Worm (Caenorhabditis elegans) whole organism, mixed stage, embryonic: Measurements from ENCODE around the gene F45E12.6.

Experiments
- M03D4.4 ChIP-seq: sonication (generic microtip); optimal IDR thresholded peaks from 2 replicates; lab custom pipeline; 2017; ENCODE audit warnings: mild to moderate bottlenecking, missing genetic modification characterization, missing compliant biosample characterization
- blmp-1 ChIP-seq: fragments of 150-350 bp; optimal IDR thresholded peaks from 2 replicates; lab custom pipeline; 2014; ENCODE audit warnings: missing biosample characterization, missing genetic modification characterization
- ceh-83 ChIP-seq: fragments of 200-800 bp; sonication (Bioruptor generic); optimal IDR thresholded peaks from 2 replicates; lab custom pipeline; 2018; ENCODE audit warnings: mild to moderate bottlenecking, missing genetic modification characterization, missing compliant biosample characterization
- ces-1 ChIP-seq: fragments of 150-350 bp; optimal IDR thresholded peaks from 2 replicates; lab custom pipeline; 2014; ENCODE audit warnings: missing biosample characterization, missing genetic modification reagents, missing genetic modification characterization
- cnd-1 ChIP-seq: fragments of 200-800 bp; sonication (Bioruptor generic); optimal IDR thresholded peaks from 2 replicates; lab custom pipeline; 2018; ENCODE audit warnings: mild to moderate bottlenecking, missing genetic modification characterization, missing compliant biosample characterization
- drap-1 ChIP-seq: fragments of 200-800 bp; sonication (Bioruptor generic); optimal IDR thresholded peaks from 3 replicates; lab custom pipeline; 2018; ENCODE audit warnings: mild to moderate bottlenecking, missing genetic modification characterization, missing compliant biosample characterization
- elt-3 ChIP-seq: fragments of 150-350 bp; optimal IDR thresholded peaks from 2 replicates; lab custom pipeline; 2014; ENCODE audit warnings: missing biosample characterization, missing genetic modification characterization
- flh-1 ChIP-seq: fragments of 200-800 bp; sonication (Bioruptor generic); optimal IDR thresholded peaks from 2 replicates; lab custom pipeline; 2018; ENCODE audit warnings: mild to moderate bottlenecking, missing genetic modification characterization, moderate library complexity, missing compliant biosample characterization
- ham-2 ChIP-seq: fragments of 200-800 bp; sonication (Bioruptor generic); optimal IDR thresholded peaks from 2 replicates; lab custom pipeline; 2018; ENCODE audit warnings: mild to moderate bottlenecking, missing genetic modification characterization, missing compliant biosample characterization
- hlh-1 ChIP-seq: fragments of 150-350 bp; optimal IDR thresholded peaks from 2 replicates; lab custom pipeline; 2014; ENCODE audit warnings: missing biosample characterization, missing genetic modification reagents, missing genetic modification characterization
- lin-13 ChIP-seq: fragments of 150-350 bp; optimal IDR thresholded peaks from 2 replicates; lab custom pipeline; 2014; ENCODE audit warnings: missing biosample characterization, missing genetic modification characterization
- lsy-2 ChIP-seq: fragments of 150-350 bp; optimal IDR thresholded peaks from 2 replicates; lab custom pipeline; 2014; ENCODE audit warnings: missing biosample characterization, missing genetic modification characterization
- mab-5 ChIP-seq: fragments of 150-350 bp; optimal IDR thresholded peaks from 2 replicates; lab custom pipeline; 2014; ENCODE audit warnings: missing biosample characterization, missing genetic modification characterization
- mep-1 ChIP-seq: fragments of 150-350 bp; optimal IDR thresholded peaks from 2 replicates; lab custom pipeline; 2017; ENCODE audit warnings: missing biosample characterization, missing genetic modification reagents, missing genetic modification characterization, inconsistent platforms
- mls-2 ChIP-seq: sonication (generic microtip); optimal IDR thresholded peaks from 2 replicates; lab custom pipeline; 2016; ENCODE audit warnings: mild to moderate bottlenecking, missing genetic modification characterization, moderate library complexity, missing compliant biosample characterization
- nhr-12 ChIP-seq: fragments of 150-350 bp; optimal IDR thresholded peaks from 2 replicates; lab custom pipeline; 2014; ENCODE audit warnings: missing biosample characterization, missing genetic modification characterization
- nhr-2 ChIP-seq: fragments of 150-350 bp; optimal IDR thresholded peaks from 2 replicates; lab custom pipeline; 2014; ENCODE audit warnings: missing biosample characterization, missing genetic modification characterization
- nhr-237 ChIP-seq: fragments of 150-350 bp; optimal IDR thresholded peaks from 2 replicates; lab custom pipeline; 2014; ENCODE audit warnings: missing biosample characterization, missing genetic modification characterization
- nhr-28 ChIP-seq: fragments of 150-350 bp; optimal IDR thresholded peaks from 2 replicates; lab custom pipeline; 2014; ENCODE audit warnings: missing biosample characterization, missing genetic modification characterization
- nhr-76 ChIP-seq: sonication (generic microtip); optimal IDR thresholded peaks from 2 replicates; lab custom pipeline; 2017; ENCODE audit warnings: missing biosample characterization, missing genetic modification characterization
- pha-4 ChIP-seq: fragments of 150-350 bp; optimal IDR thresholded peaks from 2 replicates; lab custom pipeline; 2018; ENCODE audit warnings: missing biosample characterization, missing genetic modification reagents, missing genetic modification characterization
- sem-2 ChIP-seq: fragments of 200-800 bp; sonication (Bioruptor generic); optimal IDR thresholded peaks from 2 replicates; lab custom pipeline; 2018; ENCODE audit warnings: mild to moderate bottlenecking, missing genetic modification characterization, missing compliant biosample characterization
- sptf-1 ChIP-seq: sonication (generic microtip); optimal IDR thresholded peaks from 2 replicates; lab custom pipeline; 2017; ENCODE audit warnings: mild to moderate bottlenecking, missing genetic modification characterization, moderate library complexity, missing compliant biosample characterization
- tbx-8 ChIP-seq: fragments of 200-800 bp; sonication (Bioruptor generic); optimal IDR thresholded peaks from 2 replicates; lab custom pipeline; 2018; ENCODE audit warnings: mild to moderate bottlenecking, missing genetic modification characterization, moderate library complexity, missing compliant biosample characterization
- unc-120 ChIP-seq: sonication (generic microtip); optimal IDR thresholded peaks from 2 replicates; lab custom pipeline; 2017; ENCODE audit warnings: missing genetic modification characterization, missing compliant biosample characterization; ENCODE audit not compliant: poor library complexity, severe bottlenecking
- unc-39 ChIP-seq: fragments of 150-350 bp; optimal IDR thresholded peaks from 2 replicates; lab custom pipeline; 2014; ENCODE audit warnings: missing biosample characterization, missing genetic modification characterization
- zip-8 ChIP-seq: fragments of 150-350 bp; optimal IDR thresholded peaks from 2 replicates; lab custom pipeline; 2014; ENCODE audit warnings: missing biosample characterization, missing genetic modification characterization
- ztf-11 ChIP-seq: fragments of 150-350 bp; optimal IDR thresholded peaks from 2 replicates; lab custom pipeline; 2014; ENCODE audit warnings: missing biosample characterization, missing genetic modification characterization

F45E12.6 gene

DNA sequence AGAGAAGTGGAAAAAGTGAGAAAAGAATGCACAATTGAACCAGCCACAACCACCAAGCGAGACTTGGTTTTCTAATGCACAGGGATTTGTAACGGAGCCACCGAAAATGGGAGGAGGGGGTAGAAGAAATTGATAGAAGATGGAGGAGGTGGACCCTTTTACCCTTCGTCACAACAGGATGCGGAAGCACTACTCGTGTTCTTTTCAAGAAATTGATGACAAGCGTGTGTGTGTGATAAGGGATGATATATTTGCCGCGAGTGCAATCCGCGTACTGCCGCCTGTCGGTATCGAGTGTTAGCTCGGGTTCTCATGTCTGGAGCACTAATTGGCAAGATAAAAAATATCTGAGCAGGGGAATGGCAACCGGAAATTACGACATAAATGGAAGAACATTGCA, 9.9 kb upstream of the F45E12.6 start, which contains the start of gene F21D12.3:
Gene F21D12.3 (minus strand): TSS at position 101 of the 400 bp plus-strand sequence.
- no peak for TF ChIP-seq nhr-237 (tag; lab: Kevin White, UChicago)
- TF ChIP-seq mep-1 (tag; lab: Kevin White, UChicago), result no peak
- no peak for TF ChIP-seq unc-39 (tag; lab: Kevin White, UChicago)

DNA sequence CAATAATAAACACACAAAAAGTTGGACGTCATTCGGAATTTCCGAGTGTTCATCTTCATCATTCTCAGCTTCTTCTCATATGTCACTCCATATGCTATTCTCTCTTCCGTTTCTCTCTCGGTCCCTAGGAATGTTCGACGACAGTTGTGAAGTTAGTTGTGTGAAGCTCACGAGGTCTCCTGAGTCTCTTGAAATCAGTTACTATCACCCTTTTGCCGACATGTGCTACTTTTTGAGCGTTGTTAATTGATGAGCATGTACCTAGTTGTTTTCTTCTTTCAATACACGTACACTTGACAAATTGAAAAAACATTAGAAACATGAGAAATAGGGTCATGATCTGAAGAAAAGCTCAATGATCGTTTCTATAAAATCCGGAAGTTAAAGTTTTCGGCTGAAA, 9.3 kb upstream of the F45E12.6 start:
- TF ChIP-seq nhr-28 (tag; lab: Kevin White, UChicago), result no peak
- peak; percentile 24 for TF ChIP-seq unc-120 (tag; lab: Kevin White, UChicago)
- TF ChIP-seq hlh-1 (tag; lab: Kevin White, UChicago), result peak; percentile 70
- TF ChIP-seq nhr-12 (tag; lab: Kevin White, UChicago), result no peak
- TF ChIP-seq ces-1 (GFP tag; lab: Kevin White, UChicago), result no peak

- TF ChIP-seq mep-1 (tag; lab: Kevin White, UChicago) (no peak), unc-39 (tag; lab: Kevin White, UChicago) (no peak), mls-2 (no peak), nhr-76 (tag; lab: Kevin White, UChicago) (no peak), cnd-1 (tag; lab: Kevin White, UChicago) (no peak), tbx-8 (no peak), mab-5 (tag; lab: Kevin White, UChicago) (no peak), ham-2 (GFP tag; lab: Kevin White, UChicago) (no peak), flh-1 (GFP tag; lab: Kevin White, UChicago) (no peak), ces-1 (GFP tag; lab: Kevin White, UChicago) (no peak), ztf-11 (no peak), nhr-12 (tag; lab: Kevin White, UChicago) (no peak)
These were observed 5.5 kb upstream of the F45E12.6 start for ce11 chrII:7319471-7319870.

- TF ChIP-seq unc-39 (tag; lab: Kevin White, UChicago), result no peak
- TF ChIP-seq nhr-2 (tag; lab: Kevin White, UChicago), result no peak
- TF ChIP-seq ces-1 (GFP tag; lab: Kevin White, UChicago), result no peak
- TF ChIP-seq elt-3, result no peak
- TF ChIP-seq M03D4.4 (tag; lab: Kevin White, UChicago), result no peak
- no peak for TF ChIP-seq mep-1 (tag; lab: Kevin White, UChicago)
- TF ChIP-seq lsy-2 (tag; lab: Kevin White, UChicago), result no peak
- TF ChIP-seq drap-1 (GFP tag; lab: Kevin White, UChicago), result no peak
- TF ChIP-seq nhr-12 (tag; lab: Kevin White, UChicago), result no peak
- TF ChIP-seq mls-2, result no peak
- TF ChIP-seq lin-13 (tag; lab: Kevin White, UChicago), result no peak
- TF ChIP-seq nhr-237 (tag; lab: Kevin White, UChicago), result no peak
- no peak for TF ChIP-seq blmp-1
- TF ChIP-seq pha-4 (tag; lab: Kevin White, UChicago), result no peak
- TF ChIP-seq tbx-8, result no peak
- TF ChIP-seq ztf-11, result no peak
- TF ChIP-seq hlh-1 (tag; lab: Kevin White, UChicago), result no peak
- TF ChIP-seq, all 35 proteins: peak for 0
These were observed 3.5 kb upstream of the F45E12.6 start, which contains the start of gene F21D12.2 for ce11 chrII:7317468-7317867. Gene F21D12.2, plus strand, starts transcription at chrII:7317768.

DNA sequence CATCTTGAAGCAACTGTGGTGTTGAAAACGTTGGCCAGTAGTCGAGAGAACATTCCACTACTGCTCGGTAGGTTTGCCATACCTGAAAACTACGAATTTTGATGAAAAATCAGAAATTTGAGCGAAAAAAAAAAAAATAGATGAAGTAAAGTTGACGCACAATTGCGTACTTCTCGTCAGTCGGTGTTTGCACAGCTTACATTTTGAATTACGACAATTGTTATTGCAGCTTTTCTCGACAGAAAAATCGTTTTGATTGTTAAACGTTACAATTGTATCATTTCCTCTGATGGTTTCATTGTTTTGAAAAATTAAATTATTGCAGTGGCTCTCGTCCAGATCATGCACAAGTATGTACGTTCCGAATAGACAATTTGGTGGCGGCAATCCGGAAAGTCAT, 4.0 kb downstream of the F45E12.6 start, which contains the start of the genes F45E12.5 and cnep-1:
Gene F45E12.5 (minus strand): TSS at position 93 of the 400 bp plus-strand sequence.
Gene cnep-1 (plus strand): TSS at position 326 of the 400 bp plus-strand sequence.
- TF ChIP-seq ztf-11, result no peak
- TF ChIP-seq M03D4.4 (tag; lab: Kevin White, UChicago), result no peak
- TF ChIP-seq unc-120 (tag; lab: Kevin White, UChicago), result no peak
- TF ChIP-seq sptf-1 (tag; lab: Kevin White, UChicago), result no peak
- TF ChIP-seq nhr-237 (tag; lab: Kevin White, UChicago), result no peak
- TF ChIP-seq sem-2 (GFP tag; lab: Kevin White, UChicago), result no peak

DNA sequence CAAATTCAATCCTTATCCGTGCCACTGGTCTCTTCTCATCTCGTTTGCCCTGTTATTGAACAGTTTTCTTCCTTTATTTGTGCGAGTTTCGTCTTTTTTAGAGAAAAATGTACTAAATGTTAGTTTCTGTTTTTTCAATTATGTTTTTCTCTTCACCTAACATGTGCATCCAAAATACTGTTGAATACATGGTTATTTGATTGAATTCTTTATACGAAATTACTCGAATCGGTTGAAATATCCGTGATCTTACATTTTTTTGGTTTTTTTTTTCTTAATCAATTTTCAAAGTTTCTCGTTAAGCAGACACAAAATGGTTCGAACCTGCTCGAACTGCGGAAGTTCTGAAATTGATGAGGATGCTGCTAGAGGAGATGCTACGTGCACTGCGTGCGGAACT, 8.4 kb downstream of the F45E12.6 start, which contains the start of gene brf-1:
Gene brf-1 (plus strand): TSS at position 301 of the 400 bp plus-strand sequence.
- peak; percentile 37 for TF ChIP-seq zip-8 (tag; lab: Kevin White, UChicago)
- no peak for TF ChIP-seq ceh-83
